Worm (Caenorhabditis elegans): ENCODE data around the gene rnh-1.0.

DNA sequence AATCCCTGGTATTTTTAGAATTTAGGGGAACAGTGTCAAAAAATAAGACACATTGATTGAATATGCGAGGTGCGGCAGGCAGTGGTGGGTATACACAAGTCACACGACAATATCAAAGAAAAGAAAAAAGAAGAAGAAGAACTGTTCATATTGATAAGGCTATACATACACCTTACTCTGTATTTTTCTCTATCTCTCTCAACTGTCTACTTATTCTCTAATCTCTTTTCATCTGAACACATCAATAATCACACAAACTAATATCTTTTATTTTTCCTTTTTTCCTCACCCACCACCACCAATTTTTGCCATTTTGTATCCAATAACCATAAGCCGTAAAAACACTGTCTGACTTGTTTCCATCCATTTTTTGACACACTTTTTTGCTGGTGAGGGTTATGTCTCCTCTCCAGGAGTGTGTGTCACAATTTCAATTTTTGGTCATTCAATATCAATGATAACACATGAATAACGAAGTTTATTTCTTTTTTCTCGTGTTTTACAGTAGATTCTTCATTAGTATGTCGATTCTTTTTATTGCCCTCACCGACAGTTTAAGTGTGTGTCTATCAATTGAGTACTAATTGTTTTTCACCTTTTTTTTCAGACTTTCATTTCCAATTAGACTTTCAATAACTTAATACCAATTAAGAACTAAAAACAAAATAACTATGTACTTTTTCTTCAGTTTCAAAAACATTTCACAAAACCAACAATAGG is 24.4 kb downstream of the rnh-1.0 start:
- TF ChIP-seq dmd-4 (tag; optimal IDR thresholded peaks at IDR 0.05; ENCODE audit: borderline replicate concordance) (no peak), gmeb-2 (tag; optimal IDR thresholded peaks at IDR 0.05) (no peak), ceh-6 (GFP tag; optimal IDR thresholded peaks at IDR 0.05) (no peak), dve-1 (tag; optimal IDR thresholded peaks at IDR 0.05) (no peak), ceh-48 (tag; optimal IDR thresholded peaks at IDR 0.05) (no peak), pha-4 (tag; optimal IDR thresholded peaks at IDR 0.05) (no peak), nhr-11 (tag; optimal IDR thresholded peaks at IDR 0.05) (no peak), zip-5 (tag; optimal IDR thresholded peaks at IDR 0.05) (no peak), elt-4 (tag; optimal IDR thresholded peaks at IDR 0.05) (no peak), ama-1 (optimal IDR thresholded peaks at IDR 0.05) (no peak), ceh-22 (tag; optimal IDR thresholded peaks at IDR 0.05) (no peak), tbx-7 (tag; optimal IDR thresholded peaks at IDR 0.05) (no peak), sox-2 (GFP tag; IDR thresholded peaks at IDR 0.05) (no peak)

Measured in whole organism, late embryonic.